Worm (Caenorhabditis elegans) whole organism, L4 larva: Measurements from ENCODE around the gene Y17G7B.12.

Source experiments
- F37D6.2 ChIP-seq: sonication (generic microtip); optimal IDR thresholded peaks from 2 replicates; lab custom pipeline; 2016; ENCODE audit warnings: mild to moderate bottlenecking, missing genetic modification characterization, missing compliant biosample characterization
- F44E2.7 ChIP-seq: fragments of 200-800 bp; sonication (Bioruptor generic); IDR thresholded peaks from 2 replicates; pipeline ENCODE4 v2.1.2; 2022; ENCODE audit warnings: missing genetic modification characterization, missing compliant biosample characterization
- F49E8.2 ChIP-seq: sonication (generic microtip); optimal IDR thresholded peaks from 2 replicates; lab custom pipeline; 2016; ENCODE audit warnings: missing compliant biosample characterization, mild to moderate bottlenecking, missing genetic modification characterization, borderline replicate concordance
- T20F7.1 ChIP-seq: fragments of 200-800 bp; sonication (Bioruptor generic); optimal IDR thresholded peaks from 2 replicates; lab custom pipeline; 2018; ENCODE audit warnings: mild to moderate bottlenecking, missing genetic modification characterization, missing compliant biosample characterization
- ZK337.2 ChIP-seq: fragments of 200-800 bp; sonication (Bioruptor generic); IDR thresholded peaks from 2 replicates; pipeline ENCODE4 v1.3.6; 2022; ENCODE audit warnings: missing genetic modification reagents, missing genetic modification characterization, missing compliant biosample characterization
- aha-1 ChIP-seq: fragments of 150-350 bp; peaks from one replicate; lab custom pipeline; 2014; ENCODE audit warnings: missing biosample characterization, missing genetic modification characterization
- arid-1 ChIP-seq: fragments of 200-800 bp; sonication (Bioruptor generic); conservative IDR thresholded peaks from 2 replicates; pipeline ENCODE4 v1.3.6; 2022; ENCODE audit warnings: missing genetic modification reagents, missing genetic modification characterization, missing compliant biosample characterization
- attf-4 ChIP-seq: sonication (generic microtip); optimal IDR thresholded peaks from 3 replicates; lab custom pipeline; 2017; ENCODE audit warnings: missing biosample characterization, missing genetic modification characterization
- ceh-20 ChIP-seq: fragments of 200-800 bp; sonication (Bioruptor generic); IDR thresholded peaks from 2 replicates; pipeline ENCODE4 v1.3.6; 2022; ENCODE audit warnings: missing genetic modification reagents, missing genetic modification characterization, missing compliant biosample characterization
- ceh-82 ChIP-seq: sonication (generic microtip); optimal IDR thresholded peaks from 2 replicates; lab custom pipeline; 2017; ENCODE audit warnings: missing biosample characterization, missing genetic modification characterization
- ces-1 ChIP-seq: fragments of 150-350 bp; sonication (generic microtip); optimal IDR thresholded peaks from 4 replicates; lab custom pipeline; 2014; ENCODE audit warnings: missing biosample characterization, missing genetic modification reagents, missing genetic modification characterization
- daf-12 ChIP-seq: fragments of 150-350 bp; optimal IDR thresholded peaks from 2 replicates; lab custom pipeline; 2014; ENCODE audit warnings: missing biosample characterization, missing genetic modification reagents, missing genetic modification characterization
- dmd-6 ChIP-seq: fragments of 200-800 bp; sonication (Bioruptor generic); IDR thresholded peaks from 2 replicates; pipeline ENCODE4 v1.3.6; 2022; ENCODE audit warnings: missing genetic modification reagents, missing genetic modification characterization, missing compliant biosample characterization
- dmd-8 ChIP-seq: fragments of 200-800 bp; sonication (Bioruptor generic); IDR thresholded peaks from 2 replicates; pipeline ENCODE4 v1.3.6; 2022; ENCODE audit warnings: missing genetic modification characterization, missing compliant biosample characterization
- duxl-1 ChIP-seq: sonication (generic microtip); optimal IDR thresholded peaks from 2 replicates; lab custom pipeline; 2016; ENCODE audit warnings: mild to moderate bottlenecking, missing genetic modification characterization, moderate library complexity, missing compliant biosample characterization; ENCODE audit not compliant: poor library complexity
- dve-1 ChIP-seq: sonication (generic microtip); optimal IDR thresholded peaks from 2 replicates; lab custom pipeline; 2017; ENCODE audit warnings: antibody characterized with exemption, mild to moderate bottlenecking, missing genetic modification characterization, missing compliant biosample characterization; ENCODE audit not compliant: insufficient read depth
- egl-43 ChIP-seq: fragments of 200-800 bp; sonication (Bioruptor generic); IDR thresholded peaks from 2 replicates; pipeline ENCODE4 v1.3.6; 2022; ENCODE audit warnings: missing genetic modification reagents, missing genetic modification characterization, missing compliant biosample characterization
- fkh-10 ChIP-seq: fragments of 150-350 bp; optimal IDR thresholded peaks from 2 replicates; lab custom pipeline; 2014; ENCODE audit warnings: missing biosample characterization, missing genetic modification reagents, missing genetic modification characterization
- gei-8 ChIP-seq: fragments of 200-800 bp; sonication (Bioruptor generic); optimal IDR thresholded peaks from 2 replicates; lab custom pipeline; 2018; ENCODE audit warnings: mild to moderate bottlenecking, missing genetic modification characterization, missing compliant biosample characterization
- hif-1 ChIP-seq, 2 experiments: sonication (generic microtip); optimal IDR thresholded peaks; 2 replicates each; lab custom pipeline; 2016 to 2017; ENCODE audit warnings: missing compliant biosample characterization in 2 of 2, missing genetic modification characterization in 2 of 2, missing genetic modification reagents in 2 of 2, missing genotype in 2 of 2, mild to moderate bottlenecking in 1 of 2
- hlh-11 ChIP-seq: fragments of 200-800 bp; sonication (Bioruptor generic); optimal IDR thresholded peaks from 2 replicates; lab custom pipeline; 2018; ENCODE audit warnings: mild to moderate bottlenecking, missing genetic modification characterization, missing compliant biosample characterization
- hlh-30 ChIP-seq: sonication (generic microtip); optimal IDR thresholded peaks from 2 replicates; lab custom pipeline; 2017; ENCODE audit warnings: antibody characterized with exemption, mild to moderate bottlenecking, missing genetic modification characterization, missing compliant biosample characterization; ENCODE audit not compliant: insufficient read depth
- jun-1 ChIP-seq: fragments of 150-350 bp; optimal IDR thresholded peaks from 2 replicates; lab custom pipeline; 2014; ENCODE audit warnings: missing biosample characterization, missing genetic modification reagents, missing genetic modification characterization
- lin-1 ChIP-seq: fragments of 200-800 bp; sonication (Bioruptor generic); IDR thresholded peaks from 2 replicates; pipeline ENCODE4 v1.3.6; 2022; ENCODE audit warnings: missing genetic modification reagents, missing genetic modification characterization, missing compliant biosample characterization
- lin-15B ChIP-seq: fragments of 150-350 bp; sonication (generic microtip); optimal IDR thresholded peaks from 3 replicates; lab custom pipeline; 2014; ENCODE audit warnings: missing biosample characterization, missing genetic modification characterization
- lir-3 ChIP-seq: sonication (generic microtip); optimal IDR thresholded peaks from 2 replicates; lab custom pipeline; 2016; ENCODE audit warnings: mild to moderate bottlenecking, missing genetic modification characterization, missing compliant biosample characterization
- lsy-2 ChIP-seq, 2 experiments: fragments of 150-350 bp in 1 of 2; sonication (generic microtip) in 1 of 2; optimal IDR thresholded peaks; 2 replicates each; lab custom pipeline; 2014 to 2017; ENCODE audit warnings: missing biosample characterization in 2 of 2, missing genetic modification characterization in 2 of 2
- mdl-1 ChIP-seq, 2 experiments: fragments of 150-350 bp in 1 of 2; sonication (generic microtip) in 1 of 2; optimal IDR thresholded peaks; 2 replicates each; lab custom pipeline; 2014 to 2017; ENCODE audit warnings: missing biosample characterization in 2 of 2, missing genetic modification characterization in 2 of 2
- mdt-29 ChIP-seq: fragments of 200-800 bp; sonication (Bioruptor generic); IDR thresholded peaks from 2 replicates; pipeline ENCODE4 v1.3.6; 2022; ENCODE audit warnings: missing genetic modification reagents, missing genetic modification characterization, missing compliant biosample characterization
- mes-2 ChIP-seq: sonication (generic microtip); optimal IDR thresholded peaks from 2 replicates; lab custom pipeline; 2016; ENCODE audit warnings: missing genotype, mild to moderate bottlenecking, missing genetic modification characterization, missing compliant biosample characterization; ENCODE audit not compliant: poor library complexity, severe bottlenecking
- mxl-3 ChIP-seq: fragments of 200-800 bp; sonication (Bioruptor generic); optimal IDR thresholded peaks from 2 replicates; lab custom pipeline; 2018; ENCODE audit warnings: mild to moderate bottlenecking, missing genetic modification characterization, missing compliant biosample characterization
- nhr-111 ChIP-seq: fragments of 200-800 bp; sonication (Bioruptor generic); optimal IDR thresholded peaks from 2 replicates; lab custom pipeline; 2018; ENCODE audit warnings: mild to moderate bottlenecking, missing genetic modification characterization, missing compliant biosample characterization
- nhr-237 ChIP-seq: sonication (generic microtip); optimal IDR thresholded peaks from 2 replicates; lab custom pipeline; 2017; ENCODE audit warnings: missing biosample characterization, missing genetic modification characterization
- nhr-41 ChIP-seq: fragments of 200-800 bp; sonication (Bioruptor generic); IDR thresholded peaks from 2 replicates; pipeline ENCODE4 v1.3.6; 2022; ENCODE audit warnings: missing genetic modification reagents, missing genetic modification characterization, missing compliant biosample characterization
- nhr-42 ChIP-seq: fragments of 200-800 bp; sonication (Bioruptor generic); IDR thresholded peaks from 2 replicates; pipeline ENCODE4 v1.3.6; 2022; ENCODE audit warnings: missing genetic modification characterization, missing compliant biosample characterization
- nhr-77 ChIP-seq: fragments of 150-350 bp; optimal IDR thresholded peaks from 2 replicates; lab custom pipeline; 2014; ENCODE audit warnings: missing biosample characterization, missing genetic modification characterization
- php-3 ChIP-seq: fragments of 200-800 bp; sonication (Bioruptor generic); IDR thresholded peaks from 2 replicates; pipeline ENCODE4 v1.3.6; 2022; ENCODE audit warnings: missing genetic modification reagents, missing genetic modification characterization, missing compliant biosample characterization
- rbr-2 ChIP-seq: sonication (generic microtip); optimal IDR thresholded peaks from 2 replicates; lab custom pipeline; 2016; ENCODE audit warnings: missing genotype, missing genetic modification characterization, missing compliant biosample characterization
- saeg-2 ChIP-seq: fragments of 200-800 bp; sonication (Bioruptor generic); IDR thresholded peaks from 2 replicates; pipeline ENCODE4 v1.3.6; 2022; ENCODE audit warnings: missing genetic modification reagents, missing genetic modification characterization, missing compliant biosample characterization
- set-16 ChIP-seq: fragments of 200-800 bp; sonication (Bioruptor generic); IDR thresholded peaks from 2 replicates; pipeline ENCODE4 v1.3.6; 2022; ENCODE audit warnings: missing genetic modification reagents, missing genetic modification characterization, missing compliant biosample characterization
- skn-1 ChIP-seq: fragments of 150-350 bp; optimal IDR thresholded peaks from 2 replicates; lab custom pipeline; 2014; ENCODE audit warnings: missing biosample characterization, missing genetic modification characterization
- snpc-1.2 ChIP-seq: fragments of 200-800 bp; sonication (Bioruptor generic); IDR thresholded peaks from 2 replicates; pipeline ENCODE4 v1.3.6; 2022; ENCODE audit warnings: missing genetic modification reagents, missing genetic modification characterization, missing compliant biosample characterization
- spr-3 ChIP-seq: fragments of 200-800 bp; sonication (Bioruptor generic); optimal IDR thresholded peaks from 2 replicates; lab custom pipeline; 2018; ENCODE audit warnings: mild to moderate bottlenecking, missing genetic modification characterization, missing compliant biosample characterization
- tra-1 ChIP-seq: fragments of 200-800 bp; sonication (Bioruptor generic); IDR thresholded peaks from 2 replicates; pipeline ENCODE4 v1.3.6; 2022; ENCODE audit warnings: missing genetic modification reagents, missing genetic modification characterization, missing compliant biosample characterization
- unc-130 ChIP-seq: sonication (generic microtip); optimal IDR thresholded peaks from 2 replicates; lab custom pipeline; 2016; ENCODE audit warnings: missing genetic modification reagents, missing genetic modification characterization, missing compliant biosample characterization
- unc-39 ChIP-seq: sonication (generic microtip); optimal IDR thresholded peaks from 2 replicates; lab custom pipeline; 2017; ENCODE audit warnings: missing biosample characterization, missing genetic modification characterization
- unc-62 ChIP-seq, 3 experiments: fragments of 150-350 bp in 1 of 3; sonication (generic microtip); optimal IDR thresholded peaks in 2 of 3; peaks in 1 of 3; 1 replicate in 1 of 3; 2 replicates in 2 of 3; lab custom pipeline; 2014 to 2017; ENCODE audit warnings: missing biosample characterization in 3 of 3, missing genetic modification characterization in 3 of 3, missing genetic modification reagents in 3 of 3, missing genotype in 1 of 3
- zag-1 ChIP-seq: fragments of 150-350 bp; optimal IDR thresholded peaks from 2 replicates; lab custom pipeline; 2014; ENCODE audit warnings: missing biosample characterization, missing genetic modification characterization
- ztf-11 ChIP-seq: fragments of 150-350 bp; optimal IDR thresholded peaks from 2 replicates; lab custom pipeline; 2014; ENCODE audit warnings: missing biosample characterization, missing genetic modification characterization

Y17G7B.12 gene

DNA sequence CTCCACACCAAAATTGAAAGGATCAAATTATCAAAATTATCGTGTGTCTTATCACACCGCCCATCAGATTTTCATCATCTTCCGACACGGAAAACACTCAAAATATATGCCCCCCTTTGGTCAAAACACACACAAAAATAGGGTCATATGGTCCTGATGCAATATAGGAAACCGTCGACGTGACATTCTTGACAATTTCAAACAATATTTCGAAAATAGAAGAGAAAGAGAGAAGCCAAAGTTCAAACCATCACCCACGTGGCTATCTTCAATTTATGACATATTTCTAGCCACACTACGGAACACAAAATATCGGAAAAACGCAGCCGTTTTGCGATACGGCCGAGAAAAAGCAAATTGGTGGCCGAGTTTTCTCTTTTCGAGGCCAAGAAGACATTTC lies 26.9 kb downstream of the Y17G7B.12 start (continued):
- TF ChIP-seq unc-130 (no peak), dmd-6 (GFP tag; lab: Robert Waterston, UW) (peak; percentile 43), attf-4 (tag; lab: Kevin White, UChicago) (no peak), fkh-10 (GFP tag; lab: Kevin White, UChicago) (no peak), mdt-29 (GFP tag; lab: Robert Waterston, UW) (no peak), spr-3 (GFP tag; lab: Kevin White, UChicago) (no peak), arid-1 (no peak), mes-2 (tag; lab: Kevin White, UChicago) (no peak)

DNA sequence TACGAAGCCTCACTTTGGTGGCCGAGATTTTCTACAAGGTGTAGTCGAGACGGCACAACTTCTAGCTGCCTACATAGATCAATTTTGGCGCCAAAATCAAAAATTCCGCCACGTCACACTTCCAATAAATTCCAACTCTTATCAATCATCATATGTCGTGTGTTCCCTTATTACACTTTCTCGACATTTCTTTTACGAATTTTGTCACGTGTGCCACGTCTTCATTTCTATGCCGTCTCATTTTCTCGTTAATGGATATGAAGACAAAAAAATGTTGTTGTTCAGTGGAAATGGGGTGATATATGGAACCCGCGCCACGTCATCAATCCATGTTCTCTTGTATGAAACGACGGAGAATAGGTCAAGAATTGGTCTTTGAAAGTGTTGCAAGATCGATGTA lies 27.9 kb downstream of the Y17G7B.12 start:
- TF ChIP-seq nhr-42 (GFP tag; lab: Robert Waterston, UW) (no peak), dve-1 (tag; lab: Kevin White, UChicago) (peak; percentile 36), lsy-2 (tag; optimal IDR thresholded peaks at IDR 0.05; lab: Kevin White, UChicago) (peak in 1 of 2 experiments; percentile 1), ces-1 (GFP tag; lab: Kevin White, UChicago) (no peak), nhr-77 (tag; lab: Kevin White, UChicago) (peak; percentile 4), ceh-20 (GFP tag; lab: Robert Waterston, UW) (no peak), duxl-1 (tag; lab: Kevin White, UChicago) (no peak), unc-62 (GFP tag; optimal IDR thresholded peaks at IDR 0.05 in 1 of 2; lab: Kevin White, UChicago) (peak in 1 of 2 experiments; percentile 99), unc-62 (tag; optimal IDR thresholded peaks at IDR 0.05; lab: Kevin White, UChicago) (no peak), dmd-6 (GFP tag; lab: Robert Waterston, UW) (peak; percentile 40; the same call in 1 of the 2 replicates), lir-3 (tag; lab: Kevin White, UChicago) (no peak), aha-1 (tag; lab: Kevin White, UChicago) (peak; percentile 92), rbr-2 (tag; lab: Kevin White, UChicago) (no peak), tra-1 (0 out of 2 replicates have a peak, but pooled peaks have one; percentile 25), lin-15B (tag; lab: Kevin White, UChicago) (no peak), snpc-1.2 (no peak), gei-8 (GFP tag; lab: Kevin White, UChicago) (no peak), unc-130 (no peak), mdl-1 (tag; optimal IDR thresholded peaks at IDR 0.05; lab: Kevin White, UChicago) (peak in 1 of 2 experiments; percentile 78), jun-1 (no peak), lin-1 (GFP tag; lab: Robert Waterston, UW) (no peak), mxl-3 (peak; percentile 28), hlh-30 (tag; lab: Kevin White, UChicago) (peak; percentile 81), dmd-8 (GFP tag; lab: Robert Waterston, UW) (no peak), F49E8.2 (tag; lab: Kevin White, UChicago) (no peak), ZK337.2 (no peak), T20F7.1 (GFP tag; lab: Kevin White, UChicago) (no peak), ztf-11 (tag; lab: Kevin White, UChicago) (no peak), saeg-2 (GFP tag; lab: Robert Waterston, UW) (no peak), nhr-237 (tag; lab: Kevin White, UChicago) (no peak), set-16 (GFP tag; lab: Robert Waterston, UW) (no peak), hlh-11 (tag; lab: Kevin White, UChicago) (peak; percentile 64), php-3 (GFP tag; lab: Robert Waterston, UW) (no peak), zag-1 (tag; lab: Kevin White, UChicago) (no peak), ceh-82 (no peak), hif-1 (tag; optimal IDR thresholded peaks at IDR 0.05; lab: Kevin White, UChicago) (no peak), daf-12 (tag; lab: Kevin White, UChicago) (no peak), unc-39 (tag; lab: Kevin White, UChicago) (no peak), F44E2.7 (GFP tag; lab: Robert Waterston, UW) (no peak), nhr-41 (GFP tag; lab: Robert Waterston, UW) (no peak), F37D6.2 (tag; lab: Kevin White, UChicago) (no peak), skn-1 (no peak), nhr-111 (GFP tag; lab: Kevin White, UChicago) (no peak), egl-43 (GFP tag; lab: Robert Waterston, UW) (no peak)
